Worm (Caenorhabditis elegans) whole organism, L1 larva: Measurements from ENCODE around the gene lgc-31.

Source experiments
- C34B4.2 ChIP-seq: sonication (generic microtip); optimal IDR thresholded peaks from 2 replicates; lab custom pipeline; 2017; ENCODE audit warnings: mild to moderate bottlenecking, missing genetic modification characterization, missing compliant biosample characterization
- aly-2 ChIP-seq: fragments of 150-350 bp; optimal IDR thresholded peaks from 2 replicates; lab custom pipeline; 2014; ENCODE audit warnings: missing biosample characterization, missing genetic modification characterization
- ama-1 ChIP-seq: fragments of 150-350 bp; optimal IDR thresholded peaks from 2 replicates; lab custom pipeline; 2014
- blmp-1 ChIP-seq: fragments of 150-350 bp; optimal IDR thresholded peaks from 2 replicates; lab custom pipeline; 2014; ENCODE audit warnings: missing biosample characterization, missing genetic modification characterization
- ceh-8 ChIP-seq: fragments of 200-800 bp; sonication (Bioruptor generic); optimal IDR thresholded peaks from 2 replicates; lab custom pipeline; 2018; ENCODE audit warnings: mild to moderate bottlenecking, missing genetic modification characterization, moderate library complexity, missing compliant biosample characterization
- ceh-90 ChIP-seq: sonication (generic microtip); optimal IDR thresholded peaks from 2 replicates; lab custom pipeline; 2016; ENCODE audit warnings: missing genetic modification characterization, missing compliant biosample characterization
- ces-1 ChIP-seq: fragments of 150-350 bp; optimal IDR thresholded peaks from 2 replicates; lab custom pipeline; 2014; ENCODE audit warnings: missing biosample characterization, missing genetic modification reagents, missing genetic modification characterization
- efl-3 ChIP-seq: fragments of 200-800 bp; sonication (Bioruptor generic); optimal IDR thresholded peaks from 2 replicates; lab custom pipeline; 2018; ENCODE audit warnings: mild to moderate bottlenecking, missing genetic modification characterization, missing compliant biosample characterization
- elt-2 ChIP-seq: sonication (generic microtip); optimal IDR thresholded peaks from 2 replicates; lab custom pipeline; 2016; ENCODE audit warnings: missing genetic modification characterization, mild to moderate bottlenecking, inconsistent platforms, missing compliant biosample characterization, missing genetic modification reagents
- fkh-10 ChIP-seq: sonication (generic microtip); optimal IDR thresholded peaks from 2 replicates; lab custom pipeline; 2017; ENCODE audit warnings: missing biosample characterization, missing genetic modification reagents, missing genetic modification characterization
- fkh-4 ChIP-seq: sonication (generic microtip); optimal IDR thresholded peaks from 2 replicates; lab custom pipeline; 2016; ENCODE audit warnings: missing compliant biosample characterization, missing genetic modification characterization, borderline replicate concordance
- grh-1 ChIP-seq: fragments of 200-800 bp; sonication (Bioruptor generic); IDR thresholded peaks from 2 replicates; pipeline ENCODE4 v1.3.6; 2022; ENCODE audit warnings: missing genetic modification reagents, missing genetic modification characterization, missing compliant biosample characterization
- hlh-17 ChIP-seq: fragments of 200-800 bp; sonication (Bioruptor generic); optimal IDR thresholded peaks from 2 replicates; lab custom pipeline; 2018; ENCODE audit warnings: missing genetic modification characterization, mild to moderate bottlenecking, missing compliant biosample characterization, moderate library complexity, borderline replicate concordance
- hpl-2 ChIP-seq: fragments of 150-350 bp; optimal IDR thresholded peaks from 2 replicates; lab custom pipeline; 2014; ENCODE audit warnings: missing biosample characterization, missing genetic modification reagents, missing genetic modification characterization
- irx-1 ChIP-seq: sonication (generic microtip); optimal IDR thresholded peaks from 2 replicates; lab custom pipeline; 2016; ENCODE audit warnings: missing genetic modification characterization, missing compliant biosample characterization
- isw-1 ChIP-seq: fragments of 200-800 bp; sonication (Bioruptor generic); IDR thresholded peaks from 2 replicates; pipeline ENCODE4 v1.3.6; 2022; ENCODE audit warnings: missing genetic modification characterization, missing compliant biosample characterization
- lin-13 ChIP-seq: fragments of 150-350 bp; optimal IDR thresholded peaks from 2 replicates; lab custom pipeline; 2014; ENCODE audit warnings: missing biosample characterization, missing genetic modification reagents, missing genetic modification characterization
- lin-39 ChIP-seq: fragments of 150-350 bp; optimal IDR thresholded peaks from 2 replicates; lab custom pipeline; 2014; ENCODE audit warnings: missing biosample characterization, missing genetic modification reagents, missing genetic modification characterization
- mab-9 ChIP-seq: fragments of 200-800 bp; sonication (Bioruptor generic); IDR thresholded peaks from 2 replicates; pipeline ENCODE4 v1.3.6; 2022; ENCODE audit warnings: missing genetic modification reagents, missing genetic modification characterization, missing compliant biosample characterization
- mdl-1 ChIP-seq, 2 experiments: fragments of 150-350 bp; optimal IDR thresholded peaks; 2 replicates each; lab custom pipeline; 2014 to 2017; ENCODE audit warnings: missing biosample characterization in 2 of 2, missing genetic modification characterization in 2 of 2, inconsistent platforms in 1 of 2
- mep-1 ChIP-seq: fragments of 150-350 bp; optimal IDR thresholded peaks from 2 replicates; lab custom pipeline; 2014; ENCODE audit warnings: missing biosample characterization, missing genetic modification characterization
- nhr-11 ChIP-seq: fragments of 150-350 bp; optimal IDR thresholded peaks from 2 replicates; lab custom pipeline; 2014; ENCODE audit warnings: missing biosample characterization, missing genetic modification characterization
- nhr-12 ChIP-seq: sonication (generic microtip); optimal IDR thresholded peaks from 2 replicates; lab custom pipeline; 2017; ENCODE audit warnings: missing biosample characterization, missing genetic modification characterization
- nhr-20 ChIP-seq: sonication (generic microtip); optimal IDR thresholded peaks from 2 replicates; lab custom pipeline; 2016; ENCODE audit warnings: mild to moderate bottlenecking, missing genetic modification characterization, missing compliant biosample characterization
- nhr-237 ChIP-seq: fragments of 150-350 bp; optimal IDR thresholded peaks from 2 replicates; lab custom pipeline; 2014; ENCODE audit warnings: missing biosample characterization, missing genetic modification characterization
- nhr-71 ChIP-seq: sonication (generic microtip); optimal IDR thresholded peaks from 2 replicates; lab custom pipeline; 2016; ENCODE audit warnings: mild to moderate bottlenecking, missing genetic modification characterization, moderate library complexity, missing compliant biosample characterization
- nhr-76 ChIP-seq: sonication (generic microtip); optimal IDR thresholded peaks from 2 replicates; lab custom pipeline; 2017; ENCODE audit warnings: missing biosample characterization, missing genetic modification characterization
- nhr-77 ChIP-seq: fragments of 150-350 bp; optimal IDR thresholded peaks from 2 replicates; lab custom pipeline; 2014; ENCODE audit warnings: missing biosample characterization, missing genetic modification characterization
- nhr-84 ChIP-seq: sonication (generic microtip); optimal IDR thresholded peaks from 2 replicates; lab custom pipeline; 2017; ENCODE audit warnings: missing biosample characterization, missing genetic modification characterization
- nhr-90 ChIP-seq: sonication (generic microtip); optimal IDR thresholded peaks from 2 replicates; lab custom pipeline; 2016; ENCODE audit warnings: mild to moderate bottlenecking, missing genetic modification characterization, missing compliant biosample characterization; ENCODE audit not compliant: poor library complexity
- pag-3 ChIP-seq: sonication (generic microtip); optimal IDR thresholded peaks from 2 replicates; lab custom pipeline; 2017; ENCODE audit warnings: missing genetic modification characterization, mild to moderate bottlenecking, missing compliant biosample characterization, antibody characterized with exemption, borderline replicate concordance; ENCODE audit not compliant: insufficient read depth
- pax-3 ChIP-seq: fragments of 200-800 bp; sonication (Bioruptor generic); optimal IDR thresholded peaks from 2 replicates; lab custom pipeline; 2018; ENCODE audit warnings: mild to moderate bottlenecking, missing genetic modification characterization, moderate library complexity, missing compliant biosample characterization
- pqm-1 ChIP-seq: sonication (generic microtip); optimal IDR thresholded peaks from 3 replicates; lab custom pipeline; 2017; ENCODE audit warnings: missing biosample characterization, missing genetic modification characterization
- rnt-1 ChIP-seq: sonication (generic microtip); optimal IDR thresholded peaks from 2 replicates; lab custom pipeline; 2016; ENCODE audit warnings: mild to moderate bottlenecking, missing genetic modification characterization, moderate library complexity, missing compliant biosample characterization
- skn-1 ChIP-seq: fragments of 150-350 bp; optimal IDR thresholded peaks from 2 replicates; lab custom pipeline; 2014; ENCODE audit warnings: missing biosample characterization, missing genetic modification characterization
- sox-4 ChIP-seq: sonication (generic microtip); optimal IDR thresholded peaks from 2 replicates; lab custom pipeline; 2016; ENCODE audit warnings: missing genetic modification characterization, missing compliant biosample characterization
- sptf-1 ChIP-seq: fragments of 150-350 bp; optimal IDR thresholded peaks from 2 replicates; lab custom pipeline; 2014; ENCODE audit warnings: missing biosample characterization, missing genetic modification characterization
- sup-37 ChIP-seq: fragments of 200-800 bp; sonication (Bioruptor generic); optimal IDR thresholded peaks from 2 replicates; lab custom pipeline; 2018; ENCODE audit warnings: mild to moderate bottlenecking, missing genetic modification characterization, missing compliant biosample characterization
- swsn-7 ChIP-seq: sonication (generic microtip); optimal IDR thresholded peaks from 2 replicates; lab custom pipeline; 2016; ENCODE audit warnings: missing genetic modification characterization, missing compliant biosample characterization
- tbx-2 ChIP-seq: sonication (generic microtip); optimal IDR thresholded peaks from 2 replicates; lab custom pipeline; 2016; ENCODE audit warnings: missing genetic modification characterization, missing compliant biosample characterization
- tlp-1 ChIP-seq: fragments of 150-350 bp; optimal IDR thresholded peaks from 2 replicates; lab custom pipeline; 2014; ENCODE audit warnings: missing biosample characterization, missing genetic modification characterization
- unc-62 ChIP-seq: fragments of 150-350 bp; optimal IDR thresholded peaks from 2 replicates; lab custom pipeline; 2014; ENCODE audit warnings: missing biosample characterization, missing genetic modification reagents, missing genetic modification characterization
- unc-98 ChIP-seq: fragments of 200-800 bp; sonication (Bioruptor generic); IDR thresholded peaks from 2 replicates; pipeline ENCODE4 v1.3.6; 2022; ENCODE audit warnings: missing genetic modification characterization, missing compliant biosample characterization
- vab-15 ChIP-seq: sonication (generic microtip); optimal IDR thresholded peaks from 2 replicates; lab custom pipeline; 2017; ENCODE audit warnings: missing genotype, mild to moderate bottlenecking, missing genetic modification characterization, missing compliant biosample characterization

Gene lgc-31

DNA sequence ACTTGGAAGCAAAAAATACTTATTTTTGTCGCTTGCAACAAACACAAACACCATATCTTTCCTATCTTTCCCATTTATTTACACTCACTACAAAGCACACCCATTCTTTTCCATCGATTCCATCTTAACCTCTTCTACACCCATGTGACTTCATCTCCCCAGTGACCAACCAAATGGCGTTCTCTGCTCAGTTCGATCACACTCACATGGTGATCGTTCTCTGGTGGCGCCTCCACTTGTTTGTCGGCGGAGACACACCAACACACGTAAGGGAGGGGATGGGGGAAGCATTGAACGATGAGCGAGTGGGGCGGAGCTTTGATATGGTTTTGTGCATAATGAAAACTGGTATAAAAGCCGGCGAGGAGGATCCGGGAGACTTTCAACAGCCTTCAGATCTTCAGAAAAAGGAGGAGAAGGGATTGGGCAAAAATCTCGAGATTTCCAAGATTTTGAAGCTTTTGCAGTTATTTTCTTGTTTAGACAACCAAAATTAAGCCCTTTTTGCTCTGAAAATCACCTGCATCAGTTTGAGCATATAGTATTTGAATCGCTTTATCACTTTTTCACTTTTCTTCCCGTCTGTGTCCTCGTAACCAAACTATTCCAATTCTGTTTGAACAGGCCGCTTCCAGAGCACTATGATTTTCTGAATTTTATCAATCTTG, 44.8 kb upstream of the lgc-31 start (continued):
- TF ChIP-seq ceh-8 (GFP tag; lab: Kevin White, UChicago): no peak
- TF ChIP-seq nhr-71 (tag; lab: Kevin White, UChicago): peak; percentile 97
- peak; percentile 17 for TF ChIP-seq nhr-77
- no peak for TF ChIP-seq vab-15
- TF ChIP-seq lin-39 (tag; lab: Kevin White, UChicago): peak; percentile 70
- TF ChIP-seq ama-1 (lab: Kevin White, UChicago): peak; percentile 43
- peak; percentile 89 for TF ChIP-seq tbx-2 (tag; lab: Kevin White, UChicago)
- TF ChIP-seq pqm-1 (tag; lab: Kevin White, UChicago): peak; percentile 66
- no peak for TF ChIP-seq nhr-12 (tag; lab: Kevin White, UChicago)
- TF ChIP-seq ces-1 (GFP tag; lab: Kevin White, UChicago): no peak
- TF ChIP-seq pax-3 (tag; lab: Kevin White, UChicago): peak; percentile 7
- no peak for TF ChIP-seq fkh-10 (GFP tag; lab: Kevin White, UChicago)
- peak; percentile 80 for TF ChIP-seq mep-1 (tag; lab: Kevin White, UChicago)
- TF ChIP-seq mab-9: peak; percentile 68
- no peak for TF ChIP-seq hlh-17 (GFP tag; lab: Kevin White, UChicago)
- TF ChIP-seq sox-4 (tag; lab: Kevin White, UChicago): peak; percentile 67
- TF ChIP-seq sup-37 (GFP tag; lab: Kevin White, UChicago): peak; percentile 53
- TF ChIP-seq grh-1 (GFP tag; lab: Robert Waterston, UW): no peak
- TF ChIP-seq mdl-1 (tag; optimal IDR thresholded peaks at IDR 0.05; lab: Kevin White, UChicago): peak in 1 of 2 experiments; percentile 99
- TF ChIP-seq fkh-4 (tag; lab: Kevin White, UChicago): no peak
- peak; percentile 52 for TF ChIP-seq irx-1 (tag; lab: Kevin White, UChicago)
- peak; percentile 67 for TF ChIP-seq nhr-11 (tag; lab: Kevin White, UChicago)
- no peak for TF ChIP-seq sptf-1
- TF ChIP-seq nhr-237 (tag; lab: Kevin White, UChicago): no peak
- TF ChIP-seq elt-2 (tag; lab: Kevin White, UChicago): peak; percentile 86
- TF ChIP-seq nhr-84: no peak
- peak; percentile 84 for TF ChIP-seq rnt-1 (tag; lab: Kevin White, UChicago)
- no peak for TF ChIP-seq nhr-76 (tag; lab: Kevin White, UChicago)
- TF ChIP-seq tlp-1 (tag; lab: Kevin White, UChicago): no peak
- no peak for TF ChIP-seq aly-2
- peak; percentile 62 for TF ChIP-seq blmp-1 (tag; lab: Kevin White, UChicago)
- TF ChIP-seq hpl-2 (GFP tag; lab: Kevin White, UChicago): no peak
- peak; percentile 96 for TF ChIP-seq nhr-20
- TF ChIP-seq pag-3 (tag; lab: Kevin White, UChicago): no peak
- TF ChIP-seq swsn-7 (tag; lab: Kevin White, UChicago): peak; percentile 66
- no peak for TF ChIP-seq ceh-90 (tag; lab: Kevin White, UChicago)
- no peak for TF ChIP-seq C34B4.2 (tag; lab: Kevin White, UChicago)
- TF ChIP-seq skn-1: peak; percentile 53
- no peak for TF ChIP-seq isw-1 (GFP tag; lab: Robert Waterston, UW)
- peak; percentile 74 for TF ChIP-seq lin-13 (GFP tag; lab: Kevin White, UChicago)
- no peak for TF ChIP-seq unc-98 (GFP tag; lab: Robert Waterston, UW)
- TF ChIP-seq efl-3 (GFP tag; lab: Kevin White, UChicago): no peak
- peak; percentile 82 for TF ChIP-seq nhr-90 (tag; lab: Kevin White, UChicago)
- TF ChIP-seq unc-62 (GFP tag; lab: Kevin White, UChicago): no peak
